Fruit fly (Drosophila melanogaster): ENCODE measurements around the gene CG42834.

- TF ChIP-seq CG3838 (GFP tag; optimal IDR thresholded peaks at IDR 0.05) (no peak), Taf1 (GFP tag; IDR thresholded peaks at IDR 0.05) (no peak), CTCF (GFP tag; optimal IDR thresholded peaks at IDR 0.05) (no peak)
These were observed 3.5 kb downstream of the CG42834 start, which contains the start of gene CG14332 for dm6 chr3R:17422102-17422501.
